Worm (Caenorhabditis elegans) whole organism, L4 larva: Measurements from ENCODE around the gene Y53F4B.5.
A peak's percentile ranks its signal among the peaks of the same experiment; 100 is the strongest.

ENCODE experiments used
- F44E2.7 ChIP-seq: fragments of 200-800 bp; sonication (Bioruptor generic); IDR thresholded peaks from 2 replicates; pipeline ENCODE4 v2.1.2; 2022; ENCODE audit warnings: missing genetic modification characterization, missing compliant biosample characterization
- F49E8.2 ChIP-seq: sonication (generic microtip); optimal IDR thresholded peaks from 2 replicates; lab custom pipeline; 2016; ENCODE audit warnings: missing compliant biosample characterization, mild to moderate bottlenecking, missing genetic modification characterization, borderline replicate concordance
- Y48G9A.11 ChIP-seq: fragments of 200-800 bp; sonication (Bioruptor generic); IDR thresholded peaks from 2 replicates; pipeline ENCODE4 v1.3.6; 2022; ENCODE audit warnings: missing genetic modification reagents, missing genetic modification characterization, missing compliant biosample characterization
- ZK337.2 ChIP-seq: fragments of 200-800 bp; sonication (Bioruptor generic); IDR thresholded peaks from 2 replicates; pipeline ENCODE4 v1.3.6; 2022; ENCODE audit warnings: missing genetic modification reagents, missing genetic modification characterization, missing compliant biosample characterization
- aha-1 ChIP-seq: fragments of 150-350 bp; peaks from one replicate; lab custom pipeline; 2014; ENCODE audit warnings: missing biosample characterization, missing genetic modification characterization
- aly-2 ChIP-seq: sonication (generic microtip); optimal IDR thresholded peaks from 2 replicates; lab custom pipeline; 2018; ENCODE audit warnings: missing biosample characterization, missing genetic modification characterization
- ceh-32 ChIP-seq: sonication (generic microtip); optimal IDR thresholded peaks from 2 replicates; lab custom pipeline; 2016; ENCODE audit warnings: mild to moderate bottlenecking, missing genetic modification characterization, missing compliant biosample characterization; ENCODE audit not compliant: poor library complexity
- ceh-44 ChIP-seq: fragments of 200-800 bp; sonication (Bioruptor generic); IDR thresholded peaks from 2 replicates; pipeline ENCODE4 v1.3.6; 2022; ENCODE audit warnings: missing genetic modification reagents, missing genetic modification characterization, missing compliant biosample characterization
- ces-1 ChIP-seq: fragments of 150-350 bp; sonication (generic microtip); optimal IDR thresholded peaks from 4 replicates; lab custom pipeline; 2014; ENCODE audit warnings: missing biosample characterization, missing genetic modification reagents, missing genetic modification characterization
- ctbp-1 ChIP-seq: fragments of 200-800 bp; sonication (Bioruptor generic); IDR thresholded peaks from 2 replicates; pipeline ENCODE4 v1.3.6; 2022; ENCODE audit warnings: missing genetic modification reagents, missing genetic modification characterization, missing compliant biosample characterization
- daf-16 ChIP-seq, 3 experiments: sonication (generic microtip); optimal IDR thresholded peaks; 2 replicates each; lab custom pipeline; 2016 to 2017; ENCODE audit warnings: missing genetic modification characterization in 3 of 3, missing genetic modification reagents in 3 of 3, mild to moderate bottlenecking in 2 of 3, missing compliant biosample characterization in 2 of 3, missing biosample characterization in 1 of 3, moderate library complexity in 1 of 3
- dmd-6 ChIP-seq: fragments of 200-800 bp; sonication (Bioruptor generic); IDR thresholded peaks from 2 replicates; pipeline ENCODE4 v1.3.6; 2022; ENCODE audit warnings: missing genetic modification reagents, missing genetic modification characterization, missing compliant biosample characterization
- fkh-10 ChIP-seq: fragments of 150-350 bp; optimal IDR thresholded peaks from 2 replicates; lab custom pipeline; 2014; ENCODE audit warnings: missing biosample characterization, missing genetic modification reagents, missing genetic modification characterization
- fos-1 ChIP-seq: fragments of 150-350 bp; optimal IDR thresholded peaks from 2 replicates; lab custom pipeline; 2014; ENCODE audit warnings: missing biosample characterization, missing genetic modification characterization
- hlh-11 ChIP-seq: fragments of 200-800 bp; sonication (Bioruptor generic); optimal IDR thresholded peaks from 2 replicates; lab custom pipeline; 2018; ENCODE audit warnings: mild to moderate bottlenecking, missing genetic modification characterization, missing compliant biosample characterization
- lin-1 ChIP-seq: fragments of 200-800 bp; sonication (Bioruptor generic); IDR thresholded peaks from 2 replicates; pipeline ENCODE4 v1.3.6; 2022; ENCODE audit warnings: missing genetic modification reagents, missing genetic modification characterization, missing compliant biosample characterization
- lin-15B ChIP-seq: fragments of 150-350 bp; sonication (generic microtip); optimal IDR thresholded peaks from 3 replicates; lab custom pipeline; 2014; ENCODE audit warnings: missing biosample characterization, missing genetic modification characterization
- lin-29 ChIP-seq: fragments of 200-800 bp; sonication (Bioruptor generic); IDR thresholded peaks from 2 replicates; pipeline ENCODE4 v1.3.6; 2022; ENCODE audit warnings: missing genetic modification reagents, missing genetic modification characterization, missing compliant biosample characterization
- lin-38 ChIP-seq: fragments of 200-800 bp; sonication (Bioruptor generic); IDR thresholded peaks from 2 replicates; pipeline ENCODE4 v1.3.6; 2022; ENCODE audit warnings: missing genetic modification reagents, missing genetic modification characterization, missing compliant biosample characterization
- lir-3 ChIP-seq: sonication (generic microtip); optimal IDR thresholded peaks from 2 replicates; lab custom pipeline; 2016; ENCODE audit warnings: mild to moderate bottlenecking, missing genetic modification characterization, missing compliant biosample characterization
- madf-5 ChIP-seq, 2 experiments: fragments of 200-800 bp; sonication (Bioruptor generic); IDR thresholded peaks; 2 replicates each; pipeline ENCODE4 v1.3.6; 2022; ENCODE audit warnings: missing compliant biosample characterization in 2 of 2, missing genetic modification characterization in 2 of 2
- mdl-1 ChIP-seq, 2 experiments: fragments of 150-350 bp in 1 of 2; sonication (generic microtip) in 1 of 2; optimal IDR thresholded peaks; 2 replicates each; lab custom pipeline; 2014 to 2017; ENCODE audit warnings: missing biosample characterization in 2 of 2, missing genetic modification characterization in 2 of 2
- mxl-3 ChIP-seq: fragments of 200-800 bp; sonication (Bioruptor generic); optimal IDR thresholded peaks from 2 replicates; lab custom pipeline; 2018; ENCODE audit warnings: mild to moderate bottlenecking, missing genetic modification characterization, missing compliant biosample characterization
- nhr-42 ChIP-seq: fragments of 200-800 bp; sonication (Bioruptor generic); IDR thresholded peaks from 2 replicates; pipeline ENCODE4 v1.3.6; 2022; ENCODE audit warnings: missing genetic modification characterization, missing compliant biosample characterization
- nhr-48 ChIP-seq: sonication (generic microtip); optimal IDR thresholded peaks from 2 replicates; lab custom pipeline; 2016; ENCODE audit warnings: mild to moderate bottlenecking, missing genetic modification characterization, missing compliant biosample characterization
- nhr-76 ChIP-seq: fragments of 150-350 bp; optimal IDR thresholded peaks from 2 replicates; lab custom pipeline; 2014; ENCODE audit warnings: missing biosample characterization, missing genetic modification characterization
- rbr-2 ChIP-seq: sonication (generic microtip); optimal IDR thresholded peaks from 2 replicates; lab custom pipeline; 2016; ENCODE audit warnings: missing genotype, missing genetic modification characterization, missing compliant biosample characterization
- set-16 ChIP-seq: fragments of 200-800 bp; sonication (Bioruptor generic); IDR thresholded peaks from 2 replicates; pipeline ENCODE4 v1.3.6; 2022; ENCODE audit warnings: missing genetic modification reagents, missing genetic modification characterization, missing compliant biosample characterization
- tag-97 ChIP-seq: fragments of 200-800 bp; sonication (Bioruptor generic); IDR thresholded peaks from 2 replicates; pipeline ENCODE4 v1.3.6; 2022; ENCODE audit warnings: missing genetic modification characterization, missing compliant biosample characterization
- unc-130 ChIP-seq: sonication (generic microtip); optimal IDR thresholded peaks from 2 replicates; lab custom pipeline; 2016; ENCODE audit warnings: missing genetic modification reagents, missing genetic modification characterization, missing compliant biosample characterization
- unc-39 ChIP-seq: sonication (generic microtip); optimal IDR thresholded peaks from 2 replicates; lab custom pipeline; 2017; ENCODE audit warnings: missing biosample characterization, missing genetic modification characterization
- zip-2 ChIP-seq: fragments of 150-350 bp; optimal IDR thresholded peaks from 2 replicates; lab custom pipeline; 2014; ENCODE audit warnings: missing biosample characterization, missing genetic modification characterization

The Y53F4B.5 gene

ce11 chrII:14946545-14946944 lies 37.3 kb downstream of the Y53F4B.5 start:
- TF ChIP-seq lin-1 (GFP tag; lab: Robert Waterston, UW) = no peak
- no peak for TF ChIP-seq Y48G9A.11
- no peak for TF ChIP-seq F44E2.7 (GFP tag; lab: Robert Waterston, UW)
- no peak for TF ChIP-seq lin-15B
- no peak for TF ChIP-seq madf-5 (GFP tag; IDR thresholded peaks at IDR 0.05; lab: Robert Waterston, UW)
- TF ChIP-seq nhr-42 (GFP tag; lab: Robert Waterston, UW) = peak; percentile 67; the same call in 1 of the 2 replicates
- peak; percentile 39 for TF ChIP-seq aha-1 (tag; lab: Kevin White, UChicago)
- no peak for TF ChIP-seq unc-130 (GFP tag; lab: Kevin White, UChicago)
- TF ChIP-seq ceh-44 (GFP tag; lab: Robert Waterston, UW) = no peak
- TF ChIP-seq hlh-11 (tag; lab: Kevin White, UChicago) = no peak
- no peak for TF ChIP-seq tag-97 (GFP tag; lab: Robert Waterston, UW)
- no peak for TF ChIP-seq rbr-2 (tag; lab: Kevin White, UChicago)
- TF ChIP-seq ZK337.2 (GFP tag; lab: Robert Waterston, UW) = no peak
- TF ChIP-seq mxl-3 (GFP tag; lab: Kevin White, UChicago) = no peak
- TF ChIP-seq lin-29 = no peak
- TF ChIP-seq ceh-32 (tag; lab: Kevin White, UChicago) = no peak
- TF ChIP-seq lir-3 (tag; lab: Kevin White, UChicago) = no peak
- TF ChIP-seq set-16 = no peak
- no peak for TF ChIP-seq F49E8.2 (tag; lab: Kevin White, UChicago)
- TF ChIP-seq nhr-76 (tag; lab: Kevin White, UChicago) = no peak
- TF ChIP-seq fkh-10 = peak; percentile 19
- no peak for TF ChIP-seq lin-38 (GFP tag; lab: Robert Waterston, UW)
- no peak for TF ChIP-seq aly-2
- TF ChIP-seq dmd-6 (GFP tag; lab: Robert Waterston, UW) = no peak
- no peak for TF ChIP-seq unc-39 (tag; lab: Kevin White, UChicago)
- no peak for TF ChIP-seq fos-1 (tag; lab: Kevin White, UChicago)

DNA sequence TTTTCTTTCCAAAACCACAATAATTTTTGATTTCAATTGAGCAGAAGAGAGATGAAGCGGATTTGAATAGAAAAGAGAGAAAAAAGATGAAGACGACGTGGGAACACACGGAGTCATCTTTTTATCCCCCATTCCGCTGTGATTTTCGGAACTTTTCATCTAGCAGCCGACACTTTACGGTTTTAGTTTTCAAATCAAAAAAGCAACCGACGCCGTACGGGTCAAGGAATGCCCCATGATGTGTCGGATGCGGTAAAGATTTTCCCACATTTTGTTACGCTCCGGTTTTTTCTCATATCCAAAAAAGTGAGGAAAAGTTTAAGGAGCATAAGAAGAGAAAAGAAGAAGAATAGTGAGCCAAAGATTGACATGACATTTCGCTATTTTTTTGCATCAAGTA lies 38.3 kb downstream of the Y53F4B.5 start:
- TF ChIP-seq dmd-6 (GFP tag; lab: Robert Waterston, UW) (no peak), daf-16 (GFP tag; optimal IDR thresholded peaks at IDR 0.05; lab: Kevin White, UChicago) (no peak), daf-16 (tag; optimal IDR thresholded peaks at IDR 0.05; lab: Kevin White, UChicago) (no peak), mdl-1 (tag; optimal IDR thresholded peaks at IDR 0.05; lab: Kevin White, UChicago) (no peak), zip-2 (no peak), lin-29 (no peak), mxl-3 (GFP tag; lab: Kevin White, UChicago) (no peak)

- TF ChIP-seq nhr-76 (tag; lab: Kevin White, UChicago) (no peak), nhr-48 (tag; lab: Kevin White, UChicago) (no peak)
Observed at ce11 chrII:14940980-14941379, 42.8 kb downstream of the Y53F4B.5 start.

DNA sequence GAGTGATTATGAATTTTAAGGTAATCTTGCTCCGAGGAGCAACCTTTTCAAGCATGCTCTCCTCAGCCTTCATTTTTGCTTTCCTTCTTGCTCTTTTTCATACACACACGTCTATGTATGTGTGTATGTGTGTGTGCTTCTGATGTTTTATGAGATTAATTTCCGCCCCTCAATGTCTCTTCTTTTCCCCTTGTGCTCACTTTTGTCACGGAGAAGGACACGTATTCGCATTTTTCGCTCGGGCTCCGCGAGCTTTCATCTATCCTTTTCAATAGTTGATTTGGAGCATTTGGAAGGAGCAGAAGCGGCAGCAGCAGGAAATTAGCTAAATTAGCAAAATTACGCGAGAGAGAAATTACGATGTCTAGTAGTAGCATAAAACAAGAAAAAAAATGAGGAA lies 43.5 kb downstream of the Y53F4B.5 start:
- TF ChIP-seq unc-130 (GFP tag; lab: Kevin White, UChicago) (no peak), nhr-42 (GFP tag; lab: Robert Waterston, UW) (0 out of 2 replicates have a peak, but pooled peaks have one; percentile 43)

DNA sequence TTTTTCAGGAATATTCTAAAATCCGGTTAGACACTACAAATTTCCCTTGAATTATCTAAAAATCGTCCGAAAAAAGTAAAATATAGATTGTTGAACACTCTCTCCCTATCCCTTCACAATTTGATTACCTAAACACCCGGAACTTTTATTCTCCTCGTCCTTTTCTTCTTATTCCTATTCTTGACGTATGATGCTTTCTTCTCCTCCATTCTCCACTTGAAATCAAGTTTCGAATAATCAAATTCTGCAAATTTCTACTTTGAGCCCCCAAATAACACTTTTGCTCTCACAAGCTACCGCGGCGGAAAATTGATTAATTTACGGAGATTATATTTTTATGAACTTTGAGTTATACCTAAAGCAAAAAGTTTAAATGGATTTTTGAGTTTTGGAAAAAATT lies 45.5 kb downstream of the Y53F4B.5 start:
- peak; percentile 92 for TF ChIP-seq ces-1 (GFP tag; lab: Kevin White, UChicago)
- TF ChIP-seq fkh-10 = peak; percentile 94
- no peak for TF ChIP-seq aly-2
- 0 out of 2 replicates have a peak, but pooled peaks have one; percentile 43 for TF ChIP-seq ctbp-1 (GFP tag; lab: Robert Waterston, UW)
